Fruit fly (Drosophila melanogaster) whole organism, adult: ENCODE measurements around the gene CheA75a.

Source experiments
- Mnt ChIP-seq: fragments of 200-800 bp; sonication (Bioruptor generic); optimal IDR thresholded peaks from 2 replicates; lab custom pipeline; 2016; ENCODE audit warnings: missing biosample characterization, mild to moderate bottlenecking, missing genetic modification characterization
- bab1 ChIP-seq: fragments of 200-800 bp; sonication (Bioruptor generic); optimal IDR thresholded peaks from 3 replicates; lab custom pipeline; 2019; ENCODE audit warnings: missing biosample characterization, mild to moderate bottlenecking, missing genetic modification characterization, moderate library complexity

DNA sequence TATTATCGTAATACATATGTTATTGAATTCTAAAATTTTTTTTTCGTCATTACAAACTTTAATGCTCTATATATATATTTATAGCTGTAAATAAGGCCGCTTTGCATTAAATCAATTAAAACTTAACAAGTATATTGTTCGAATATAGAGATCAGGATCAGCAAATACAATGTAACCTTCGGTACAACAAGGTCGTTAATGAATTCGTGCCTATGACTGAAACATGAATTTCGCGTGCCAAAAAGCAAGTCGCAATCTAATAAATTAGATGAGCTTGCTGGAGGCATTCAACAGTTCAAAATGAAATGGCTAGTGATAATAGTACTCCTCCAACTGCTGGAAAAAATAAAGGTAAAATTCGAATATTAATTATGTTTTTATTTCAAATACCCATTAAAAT lies at the start of gene CheA75a:
- TF ChIP-seq bab1 (GFP tag; lab: Kevin White, UChicago), result no peak
- no peak for TF ChIP-seq Mnt
